Fruit fly (Drosophila melanogaster): Measurements from ENCODE around the gene rudhira.

rudhira gene

dm6 chrX:11806867-11807747, 9.6 kb upstream of the rudhira start, which contains the start of gene Hsc70-3:
TSS of gene Hsc70-3 (minus strand) at chrX:11807117.
- peak; percentile 81 for TF ChIP-seq CG17801 (GFP tag; optimal IDR thresholded peaks at IDR 0.05; ENCODE audit: partially characterized antibody)

DNA sequence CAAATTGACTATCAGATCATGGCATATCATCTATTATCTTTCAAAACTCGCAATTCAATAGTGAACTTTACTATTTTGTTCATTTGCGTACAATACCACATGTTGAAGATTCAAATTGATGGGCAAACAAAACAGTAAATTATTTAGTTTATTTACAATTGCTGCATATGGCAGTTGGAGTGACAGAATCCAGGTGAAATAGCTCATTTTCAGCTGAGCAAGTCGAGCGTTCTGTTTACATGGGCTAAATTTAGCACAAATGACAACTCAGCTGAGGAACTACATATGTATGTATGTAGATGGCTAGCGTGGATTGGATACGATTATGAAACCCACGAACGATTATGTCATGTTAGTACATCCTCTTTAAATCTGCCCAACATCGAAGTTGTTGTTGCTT, 3.9 kb upstream of the rudhira start:
- no peak for TF ChIP-seq CG17801 (GFP tag; optimal IDR thresholded peaks at IDR 0.05; ENCODE audit: partially characterized antibody)

- no peak for TF ChIP-seq CG17801 (GFP tag; optimal IDR thresholded peaks at IDR 0.05; ENCODE audit: partially characterized antibody)
Measured at dm6 chrX:11813721-11814161, 3.0 kb upstream of the rudhira start.

DNA sequence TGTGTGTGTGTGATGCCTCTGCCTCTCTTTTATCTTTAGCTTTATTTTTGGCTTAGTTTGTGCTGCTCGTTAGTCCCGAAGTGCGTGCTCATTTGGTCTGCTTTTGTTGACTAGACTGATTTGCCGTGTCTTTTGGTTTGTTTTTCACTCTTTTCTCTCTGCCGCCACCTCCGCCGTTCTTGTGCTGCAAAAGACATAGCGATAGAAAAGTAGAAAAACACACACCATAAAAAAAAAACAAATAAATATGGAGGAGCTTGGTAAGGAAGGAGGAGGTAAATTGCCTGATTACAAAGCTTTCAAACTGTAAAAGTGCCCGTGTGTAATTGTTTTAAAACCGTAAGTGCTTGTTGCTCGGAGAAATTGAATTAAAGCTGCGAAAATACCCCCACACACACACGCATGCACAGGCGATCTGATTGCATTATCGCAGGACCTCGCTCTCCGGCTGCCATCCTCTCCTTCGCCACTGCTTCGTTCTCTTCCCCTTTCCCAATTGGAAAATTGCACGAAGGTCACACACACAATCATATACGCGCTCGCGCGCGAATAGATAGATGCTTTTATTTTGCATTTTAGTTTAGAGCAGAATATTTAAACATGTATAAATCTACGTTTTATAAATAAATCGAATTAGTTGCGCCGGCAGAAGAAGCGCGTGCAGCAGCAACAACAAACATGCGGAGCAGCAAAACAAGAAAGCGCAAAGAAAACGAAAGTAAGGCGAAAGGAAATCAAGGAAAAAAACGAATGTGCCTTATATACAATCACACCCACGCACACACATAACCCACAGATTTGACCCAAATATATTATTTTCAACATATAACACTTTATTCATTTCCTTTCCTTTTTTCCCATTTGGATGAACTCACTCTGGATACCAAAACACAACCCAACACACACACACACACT, 1.1 kb upstream of the rudhira start:
- no peak for TF ChIP-seq CG17801 (GFP tag; optimal IDR thresholded peaks at IDR 0.05; ENCODE audit: partially characterized antibody)

DNA sequence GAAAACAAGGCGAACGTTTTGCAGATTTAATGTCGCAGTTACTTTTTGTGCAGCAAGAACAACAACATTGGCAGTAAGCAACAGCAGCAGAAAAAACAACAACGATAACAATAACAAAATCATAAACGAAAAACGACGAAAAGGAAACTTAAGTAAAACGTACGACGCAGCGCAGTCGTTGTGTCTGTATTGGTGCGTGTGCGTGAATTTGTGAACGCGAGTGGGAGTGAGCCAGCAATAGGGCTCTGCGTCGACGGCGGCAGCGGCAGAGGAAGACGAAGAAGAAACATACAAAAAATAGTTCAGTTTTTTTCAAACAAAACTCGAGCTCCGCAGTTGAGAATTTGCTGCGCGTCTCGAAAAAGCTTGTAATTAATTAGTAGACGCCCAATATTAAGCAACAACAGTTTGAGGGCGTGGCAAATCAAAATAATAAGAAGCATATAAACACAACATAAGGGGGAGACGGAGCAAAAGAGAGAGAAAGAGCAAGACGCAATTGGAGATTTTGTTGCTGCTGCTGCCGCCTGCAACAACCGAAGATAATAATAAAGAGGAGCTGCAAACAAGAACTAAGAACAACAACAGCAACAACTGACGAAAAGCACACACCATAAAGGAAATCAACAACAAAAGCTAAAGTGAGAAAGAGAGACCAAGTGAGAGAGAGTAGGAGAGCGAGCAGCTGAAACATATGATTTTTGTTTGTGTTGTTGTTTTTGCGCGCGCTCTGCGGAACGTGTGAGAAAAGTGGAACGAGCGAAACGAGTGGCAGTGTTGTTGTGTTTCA, 680 bp downstream of the rudhira start:
- TF ChIP-seq CG17801 (GFP tag; optimal IDR thresholded peaks at IDR 0.05; ENCODE audit: partially characterized antibody), result peak; percentile 85

DNA sequence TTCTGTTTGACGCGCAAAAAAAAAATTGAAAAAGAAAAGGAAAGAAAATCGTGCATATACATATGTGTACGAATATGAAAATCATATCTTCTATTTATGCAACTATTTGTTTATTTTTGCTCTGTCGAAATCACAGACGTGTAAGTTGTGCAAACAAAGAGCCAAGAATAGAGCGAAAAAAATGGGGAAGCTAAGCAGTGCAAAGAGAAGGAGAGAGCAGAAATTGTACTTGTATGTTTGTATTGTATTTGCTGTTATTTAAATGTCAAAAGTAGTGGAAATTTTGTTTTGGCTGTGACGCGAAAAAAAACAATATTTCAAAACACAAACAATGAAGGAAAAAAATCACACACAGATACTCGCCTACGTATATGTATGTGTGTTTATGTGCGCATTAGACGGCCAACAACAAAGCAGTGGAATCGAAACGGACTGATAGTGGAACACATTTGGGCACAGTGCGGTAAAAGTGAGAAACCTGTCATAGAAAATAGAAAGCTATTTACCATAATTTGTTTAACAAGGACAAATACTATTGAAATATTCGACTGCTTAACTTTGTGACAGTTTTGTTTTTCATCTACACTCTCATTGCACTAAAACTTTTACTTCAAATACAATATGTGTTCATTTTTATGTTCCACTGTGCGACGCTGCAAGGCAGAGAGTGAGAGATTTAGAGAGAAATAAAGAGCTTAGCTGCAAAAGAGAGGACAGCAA, 1.5 kb downstream of the rudhira start:
- peak; percentile 94 for TF ChIP-seq CG17801 (GFP tag; optimal IDR thresholded peaks at IDR 0.05; ENCODE audit: partially characterized antibody)

DNA sequence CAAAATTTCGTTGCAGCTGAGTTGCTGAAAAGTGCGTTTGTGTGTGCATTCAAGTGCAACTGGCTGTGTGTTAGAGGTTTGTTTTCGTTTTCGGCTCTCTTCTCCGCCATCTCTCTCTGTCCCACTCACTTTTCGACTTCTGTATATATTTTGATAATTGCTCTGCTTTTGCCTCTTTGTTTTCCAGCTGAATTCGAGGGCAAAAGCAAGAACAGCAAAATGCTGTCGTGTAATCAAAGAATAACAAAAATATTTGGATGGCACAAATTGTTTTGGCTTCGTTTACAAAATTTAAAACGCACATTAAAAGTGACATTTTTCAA, 2.0 kb downstream of the rudhira start:
- no peak for TF ChIP-seq CG17801 (GFP tag; optimal IDR thresholded peaks at IDR 0.05; ENCODE audit: partially characterized antibody)

DNA sequence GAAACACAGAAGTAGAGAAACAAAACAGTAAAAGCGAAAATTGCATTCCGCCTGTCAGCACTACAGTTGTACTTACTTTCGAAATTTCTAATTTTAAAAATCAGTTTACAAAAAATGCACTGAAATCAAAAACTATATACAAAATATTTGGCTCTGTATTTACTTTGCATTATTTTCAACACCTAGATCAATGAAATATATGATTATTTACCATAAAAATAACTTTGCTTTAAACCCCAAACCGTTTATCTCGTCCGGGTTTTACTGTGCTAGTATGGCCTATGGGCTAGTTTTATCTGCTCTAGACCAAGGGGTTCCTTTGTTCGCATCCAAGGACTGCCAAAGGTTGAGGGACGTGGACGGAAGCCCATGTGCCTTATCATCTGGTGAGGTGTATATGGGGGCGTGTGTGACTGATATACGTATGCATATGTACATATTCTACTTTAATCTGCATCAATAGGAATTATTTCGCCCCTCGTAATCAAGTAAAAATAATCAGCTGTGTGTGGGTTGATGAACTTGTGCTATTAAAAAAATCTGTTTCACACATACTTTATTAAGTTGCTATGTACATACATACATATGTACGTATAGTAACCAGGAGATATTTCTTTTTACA, 2.7 kb downstream of the rudhira start:
- no peak for TF ChIP-seq CG17801 (GFP tag; optimal IDR thresholded peaks at IDR 0.05; ENCODE audit: partially characterized antibody)

- peak; percentile 83 for TF ChIP-seq CG17801 (GFP tag; optimal IDR thresholded peaks at IDR 0.05; ENCODE audit: partially characterized antibody)
Measured at dm6 chrX:11820284-11821075, 3.8 kb downstream of the rudhira start.

- peak; percentile 31 for TF ChIP-seq CG17801 (GFP tag; optimal IDR thresholded peaks at IDR 0.05; ENCODE audit: partially characterized antibody)
Measured at dm6 chrX:11821946-11822345, 5.2 kb downstream of the rudhira start.

dm6 chrX:11823003-11823402, 6.3 kb downstream of the rudhira start:
- peak; percentile 83 for TF ChIP-seq CG17801 (GFP tag; optimal IDR thresholded peaks at IDR 0.05; ENCODE audit: partially characterized antibody)

DNA sequence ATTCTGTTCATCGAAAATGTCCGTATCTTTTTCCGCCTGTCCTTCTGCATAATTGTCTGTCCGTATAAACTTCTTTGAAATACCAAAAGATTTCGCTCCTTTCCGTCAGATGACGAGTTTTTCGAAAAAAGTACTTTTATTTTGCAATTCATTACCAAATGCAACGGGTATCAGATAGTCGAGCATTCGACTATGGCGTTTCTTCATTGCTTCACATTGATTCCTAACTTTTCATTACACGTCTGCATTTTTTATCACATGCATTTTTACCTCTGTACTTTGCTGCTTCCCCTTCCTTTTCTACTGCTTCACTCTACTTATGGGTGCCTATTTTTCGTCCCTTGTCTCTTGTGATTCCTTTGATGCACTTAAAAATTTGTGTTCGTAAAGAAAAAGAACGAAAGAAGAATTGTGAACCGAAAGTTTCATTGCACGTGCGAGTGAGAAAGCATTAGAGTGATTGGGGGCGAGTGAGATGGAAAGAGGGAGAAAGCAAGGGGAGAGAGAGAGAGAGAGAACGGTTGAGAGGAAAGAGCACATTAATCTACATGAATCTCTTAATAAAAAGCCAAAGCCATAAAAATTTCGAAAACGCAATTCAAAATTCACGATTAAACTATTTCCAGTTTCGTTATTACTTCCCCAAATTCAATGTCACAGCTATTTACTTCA, 11.8 kb downstream of the rudhira start:
- TF ChIP-seq CG17801 (GFP tag; optimal IDR thresholded peaks at IDR 0.05; ENCODE audit: partially characterized antibody), result no peak

DNA sequence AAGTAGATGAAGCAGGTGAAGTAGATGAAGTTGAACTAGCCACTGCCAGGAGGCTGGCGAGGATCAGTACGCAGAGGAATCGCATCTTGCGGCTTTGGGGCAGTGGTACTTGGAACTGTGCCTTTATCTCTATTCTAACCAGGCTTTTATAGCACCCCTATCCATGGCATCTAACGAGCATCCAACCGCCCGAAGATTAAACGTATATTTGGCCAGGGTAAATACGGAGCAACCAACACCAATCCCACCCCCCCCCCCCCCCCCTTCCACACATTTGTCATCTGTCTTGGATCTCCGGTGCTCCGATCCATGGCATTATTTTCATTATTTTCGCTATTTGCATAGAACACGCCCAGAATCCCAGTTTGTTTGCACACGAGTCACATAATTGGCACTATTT, 21.2 kb downstream of the rudhira start, which contains the start of gene CG15741:
TSS of gene CG15741 (minus strand) at position 101 of the 400 bp plus-strand sequence.
- TF ChIP-seq CG17801 (GFP tag; optimal IDR thresholded peaks at IDR 0.05; ENCODE audit: partially characterized antibody), result no peak

Data from ovary, adult (tissue).